Worm (Caenorhabditis elegans): ENCODE measurements around the gene csp-1.

Gene csp-1

DNA sequence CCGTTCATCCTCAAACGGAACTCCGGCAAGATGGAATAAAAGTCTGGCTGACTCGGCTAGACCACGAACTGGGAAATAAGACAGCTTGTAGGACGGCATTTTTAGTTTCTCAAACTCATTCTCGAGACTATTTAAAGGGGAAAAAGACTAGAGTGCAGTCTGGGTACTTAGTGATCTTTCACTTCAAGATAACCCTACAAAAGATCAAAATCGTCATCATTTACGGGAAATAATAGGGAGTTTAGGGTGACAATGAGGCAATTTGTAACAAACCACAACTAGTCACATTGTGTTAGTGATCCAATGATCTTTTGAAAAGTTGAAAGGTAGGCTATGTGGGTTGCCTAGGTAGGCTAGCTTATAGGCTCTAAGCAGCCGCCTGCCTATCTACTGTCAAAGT, 15.0 kb downstream of the csp-1 start, which contains the start of gene gst-14:
Gene gst-14 (minus strand): TSS at position 101 of the 400 bp plus-strand sequence.
- TF ChIP-seq alr-1 (tag; optimal IDR thresholded peaks at IDR 0.05): no peak
- no peak for TF ChIP-seq dmd-4 (tag; optimal IDR thresholded peaks at IDR 0.05)
- TF ChIP-seq unc-39 (tag; optimal IDR thresholded peaks at IDR 0.05): no peak
- TF ChIP-seq F13H6.1 (tag; optimal IDR thresholded peaks at IDR 0.05): no peak
- TF ChIP-seq elt-3 (tag; optimal IDR thresholded peaks at IDR 0.05): no peak
- TF ChIP-seq R02D3.7 (tag; optimal IDR thresholded peaks at IDR 0.05): no peak
- no peak for TF ChIP-seq nhr-21 (tag; optimal IDR thresholded peaks at IDR 0.05)
- TF ChIP-seq ztf-11 (tag; optimal IDR thresholded peaks at IDR 0.05): no peak

DNA sequence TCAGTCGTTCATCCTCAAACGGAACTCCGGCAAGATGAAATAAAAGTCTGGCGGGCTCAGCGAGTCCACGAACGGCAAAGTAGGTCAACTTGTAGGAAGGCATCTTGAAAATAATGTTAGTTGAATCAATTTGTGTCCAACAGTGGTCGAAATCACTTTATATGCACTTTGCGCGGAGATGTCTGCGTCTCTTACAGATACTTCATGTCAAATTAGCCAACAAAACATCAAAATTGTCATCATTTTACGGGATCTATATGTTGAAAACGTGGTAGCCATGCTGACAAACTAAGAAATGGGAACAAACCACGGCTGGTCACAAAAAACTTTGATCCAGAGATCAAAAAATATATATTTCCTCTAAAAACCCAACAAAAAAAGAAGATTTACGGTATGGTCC, 16.8 kb downstream of the csp-1 start, which contains the start of gene gst-12:
Gene gst-12 (minus strand): TSS at position 254 of the 400 bp plus-strand sequence.
- no peak for TF ChIP-seq lin-11 (tag; optimal IDR thresholded peaks at IDR 0.05)
- peak; percentile 61 for TF ChIP-seq nhr-21 (tag; optimal IDR thresholded peaks at IDR 0.05)
- TF ChIP-seq sma-9 (GFP tag; optimal IDR thresholded peaks at IDR 0.05): peak; percentile 63
- no peak for TF ChIP-seq sma-9 (tag; optimal IDR thresholded peaks at IDR 0.05)
- no peak for TF ChIP-seq lin-39 (tag; optimal IDR thresholded peaks at IDR 0.05)

DNA sequence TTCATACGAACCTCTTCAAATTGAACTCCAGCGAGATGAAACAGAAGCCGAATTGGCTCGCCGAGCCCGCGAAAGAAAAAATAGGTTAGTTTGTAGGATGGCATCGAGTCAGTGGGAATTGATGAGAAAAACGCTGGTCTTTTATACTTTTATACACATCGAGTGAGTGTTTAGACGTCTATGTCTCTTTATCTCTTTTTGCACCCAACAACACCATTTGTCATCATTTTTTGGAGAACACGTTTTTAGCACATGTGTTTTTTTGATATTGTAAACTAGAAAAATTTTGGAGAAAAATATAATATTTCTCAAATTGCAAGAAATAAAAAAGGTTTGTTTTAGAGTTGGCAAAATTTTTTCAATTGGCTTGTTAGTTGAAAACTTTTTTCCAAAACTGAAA, 23.3 kb downstream of the csp-1 start, which contains the start of gene gst-16:
Gene gst-16 (minus strand): TSS at position 111 of the 400 bp plus-strand sequence.
- TF ChIP-seq egl-27 (tag; optimal IDR thresholded peaks at IDR 0.05) (no peak), ztf-4 (tag; optimal IDR thresholded peaks at IDR 0.05) (no peak), mbf-1 (tag; optimal IDR thresholded peaks at IDR 0.05) (no peak), aly-2 (tag; optimal IDR thresholded peaks at IDR 0.05) (no peak), nhr-10 (tag; optimal IDR thresholded peaks at IDR 0.05) (no peak), fos-1 (tag; optimal IDR thresholded peaks at IDR 0.05) (no peak), F13H6.1 (tag; optimal IDR thresholded peaks at IDR 0.05) (no peak), skn-1 (tag; optimal IDR thresholded peaks at IDR 0.05) (peak; percentile 70), unc-39 (tag; optimal IDR thresholded peaks at IDR 0.05) (no peak)

DNA sequence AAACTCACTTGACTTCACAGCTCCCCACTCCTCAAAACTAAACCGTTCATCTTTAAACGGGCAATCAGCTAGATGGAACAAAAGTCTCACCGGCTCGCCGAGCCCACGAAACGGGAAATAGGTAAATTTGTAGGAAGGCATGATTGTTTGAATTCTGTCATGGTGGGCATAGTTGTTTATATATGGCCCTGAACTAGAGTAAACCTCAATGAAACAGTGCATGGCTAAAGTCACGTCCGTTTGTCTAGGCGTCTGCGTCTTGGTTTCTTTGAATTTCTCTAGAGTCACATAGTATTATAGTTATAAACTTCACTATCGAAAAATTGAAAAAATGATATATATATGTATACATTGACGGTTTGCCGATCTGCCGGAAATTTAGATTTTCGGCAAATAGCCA, 26.0 kb downstream of the csp-1 start, which contains the start of gene gst-19:
Gene gst-19 (minus strand): TSS at position 145 of the 400 bp plus-strand sequence.
- no peak for TF ChIP-seq unc-39 (tag; optimal IDR thresholded peaks at IDR 0.05)

DNA sequence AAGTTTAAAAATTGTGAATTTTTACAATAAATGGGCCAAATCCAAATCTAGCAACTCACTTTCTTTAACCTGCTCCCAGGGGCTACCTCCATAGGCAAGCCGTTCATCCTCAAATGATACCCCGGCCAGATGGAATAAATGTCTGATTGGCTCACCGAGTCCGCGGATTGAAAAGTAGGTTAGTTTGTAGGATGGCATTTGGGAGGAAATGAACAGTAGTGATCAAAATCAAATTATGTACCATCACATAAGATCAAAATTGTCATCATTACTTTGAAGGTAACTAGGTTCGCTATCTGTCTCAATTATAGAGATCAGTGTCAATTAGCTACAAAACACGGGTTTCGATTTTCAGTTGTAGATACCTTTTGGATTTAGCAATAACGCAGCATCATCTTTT, 29.7 kb downstream of the csp-1 start, which contains the start of the genes gst-17 and gst-18:
Gene gst-17 (minus strand): TSS at position 101 of the 400 bp plus-strand sequence.
Gene gst-18 (minus strand): TSS at position 198 of the 400 bp plus-strand sequence.
- TF ChIP-seq zag-1 (tag; optimal IDR thresholded peaks at IDR 0.05): no peak
- no peak for TF ChIP-seq nhr-237 (tag; optimal IDR thresholded peaks at IDR 0.05)
- no peak for TF ChIP-seq nhr-25 (tag; optimal IDR thresholded peaks at IDR 0.05)
- no peak for TF ChIP-seq gmeb-1 (tag; optimal IDR thresholded peaks at IDR 0.05)
- TF ChIP-seq sem-4 (tag; optimal IDR thresholded peaks at IDR 0.05): no peak
- TF ChIP-seq aly-2 (tag; optimal IDR thresholded peaks at IDR 0.05): no peak
- no peak for TF ChIP-seq nhr-12 (tag; optimal IDR thresholded peaks at IDR 0.05)
- TF ChIP-seq C34F6.9 (tag; optimal IDR thresholded peaks at IDR 0.05): no peak
- no peak for TF ChIP-seq lsy-2 (tag; optimal IDR thresholded peaks at IDR 0.05)
- no peak for TF ChIP-seq nhr-23 (tag; optimal IDR thresholded peaks at IDR 0.05)
- TF ChIP-seq ztf-4 (tag; optimal IDR thresholded peaks at IDR 0.05): no peak
- no peak for TF ChIP-seq lin-11 (tag; optimal IDR thresholded peaks at IDR 0.05)
- no peak for TF ChIP-seq ZK546.5 (tag; optimal IDR thresholded peaks at IDR 0.05)
- TF ChIP-seq nhr-10 (tag; optimal IDR thresholded peaks at IDR 0.05): no peak
- TF ChIP-seq sma-3 (GFP tag; optimal IDR thresholded peaks at IDR 0.05): no peak
- no peak for TF ChIP-seq fos-1 (tag; optimal IDR thresholded peaks at IDR 0.05)
- no peak for TF ChIP-seq elt-3 (tag; optimal IDR thresholded peaks at IDR 0.05)
- TF ChIP-seq blmp-1 (tag; optimal IDR thresholded peaks at IDR 0.05; ENCODE audit: insufficient read depth): no peak
- TF ChIP-seq egl-27 (tag; optimal IDR thresholded peaks at IDR 0.05): no peak
- TF ChIP-seq elt-1 (tag; optimal IDR thresholded peaks at IDR 0.05): no peak

DNA sequence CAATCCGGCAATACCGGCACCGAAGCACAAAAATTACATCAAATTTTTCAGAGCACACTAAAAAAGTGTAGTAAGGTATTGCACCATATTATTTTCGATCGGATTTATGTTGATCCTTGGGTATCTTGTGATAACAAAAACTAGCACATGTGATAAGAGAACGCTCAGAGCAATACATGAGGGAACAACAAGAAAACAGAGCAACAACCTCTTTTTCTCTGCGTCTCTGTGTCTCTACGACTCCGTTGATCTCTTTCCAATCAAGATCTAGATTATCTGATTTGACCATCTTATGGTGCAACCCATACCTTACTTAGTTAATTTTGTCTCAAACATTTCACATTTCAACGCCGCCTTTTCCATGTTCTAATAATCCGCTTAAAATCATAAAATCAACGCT, 31.2 kb downstream of the csp-1 start, which contains the start of gene tag-10:
Gene tag-10 (plus strand): TSS at position 347 of the 400 bp plus-strand sequence.
- TF ChIP-seq nhr-25 (tag; optimal IDR thresholded peaks at IDR 0.05) (no peak), C34F6.9 (tag; optimal IDR thresholded peaks at IDR 0.05) (no peak), elt-1 (tag; optimal IDR thresholded peaks at IDR 0.05) (peak; percentile 93), ztf-4 (tag; optimal IDR thresholded peaks at IDR 0.05) (no peak), nhr-129 (tag; optimal IDR thresholded peaks at IDR 0.05) (peak; percentile 69), egl-27 (tag; optimal IDR thresholded peaks at IDR 0.05) (no peak), sma-9 (GFP tag; optimal IDR thresholded peaks at IDR 0.05) (peak; percentile 68), sma-9 (tag; optimal IDR thresholded peaks at IDR 0.05) (no peak)

All from whole organism, L2 larva.